Worm (Caenorhabditis elegans) whole organism, L3 larva: ENCODE measurements around the gene bcmo-2.

Experiments
- ama-1 ChIP-seq: fragments of 150-350 bp; optimal IDR thresholded peaks from 2 replicates; lab custom pipeline; 2018
- ceh-82 ChIP-seq: fragments of 150-350 bp; optimal IDR thresholded peaks from 2 replicates; lab custom pipeline; 2014; ENCODE audit warnings: missing biosample characterization, missing genetic modification characterization
- egl-27 ChIP-seq: sonication (generic microtip); optimal IDR thresholded peaks from 4 replicates; lab custom pipeline; 2017; ENCODE audit warnings: missing biosample characterization, missing genetic modification reagents, missing genetic modification characterization
- elt-3 ChIP-seq, 3 experiments: fragments of 150-350 bp in 1 of 3; sonication (generic microtip) in 2 of 3; optimal IDR thresholded peaks; 2 replicates in 2 of 3; 4 replicates in 1 of 3; lab custom pipeline; 2014 to 2017; ENCODE audit warnings: missing biosample characterization in 3 of 3, missing genetic modification characterization in 3 of 3
- nhr-237 ChIP-seq: fragments of 150-350 bp; optimal IDR thresholded peaks from 2 replicates; lab custom pipeline; 2014; ENCODE audit warnings: missing biosample characterization, missing genetic modification characterization
- nhr-28 ChIP-seq: fragments of 150-350 bp; optimal IDR thresholded peaks from 2 replicates; lab custom pipeline; 2014; ENCODE audit warnings: missing biosample characterization, missing genetic modification characterization
- nhr-77 ChIP-seq: fragments of 150-350 bp; optimal IDR thresholded peaks from 2 replicates; lab custom pipeline; 2014; ENCODE audit warnings: missing biosample characterization, missing genetic modification characterization
- unc-39 ChIP-seq: sonication (generic microtip); optimal IDR thresholded peaks from 4 replicates; lab custom pipeline; 2017; ENCODE audit warnings: missing biosample characterization, missing genetic modification characterization

- TF ChIP-seq elt-3 (tag; optimal IDR thresholded peaks at IDR 0.05; lab: Kevin White, UChicago), result no peak
- no peak for TF ChIP-seq nhr-28
- no peak for TF ChIP-seq egl-27 (tag; lab: Kevin White, UChicago)
- TF ChIP-seq ama-1, result no peak
- no peak for TF ChIP-seq ceh-82
- no peak for TF ChIP-seq nhr-237 (tag; lab: Kevin White, UChicago)
- no peak for TF ChIP-seq unc-39 (tag; lab: Kevin White, UChicago)
- TF ChIP-seq nhr-77 (tag; lab: Kevin White, UChicago), result no peak
Observed at ce11 chrII:3917985-3918633, 7.5 kb upstream of the bcmo-2 start.
